Worm (Caenorhabditis elegans) whole organism, late embryonic: ENCODE data around the gene F56C3.4.

Experiments used
- C08G9.2 ChIP-seq: sonication (generic microtip); optimal IDR thresholded peaks from 2 replicates; lab custom pipeline; 2016; ENCODE audit warnings: mild to moderate bottlenecking, missing genetic modification characterization, moderate library complexity, missing compliant biosample characterization
- C38D4.7 ChIP-seq: fragments of 200-800 bp; sonication (Bioruptor generic); optimal IDR thresholded peaks from 2 replicates; lab custom pipeline; 2018; ENCODE audit warnings: mild to moderate bottlenecking, missing genetic modification characterization, moderate library complexity, missing compliant biosample characterization
- F13H6.1 ChIP-seq: sonication (generic microtip); optimal IDR thresholded peaks from 2 replicates; lab custom pipeline; 2016; ENCODE audit warnings: missing genetic modification characterization, missing compliant biosample characterization
- K02D7.2 ChIP-seq: sonication (generic microtip); optimal IDR thresholded peaks from 2 replicates; lab custom pipeline; 2017; ENCODE audit warnings: mild to moderate bottlenecking, missing genetic modification characterization, missing compliant biosample characterization
- T23F11.4 ChIP-seq: fragments of 200-800 bp; sonication (Bioruptor generic); optimal IDR thresholded peaks from 2 replicates; lab custom pipeline; 2018; ENCODE audit warnings: mild to moderate bottlenecking, missing genetic modification characterization, missing compliant biosample characterization
- Y22D7AL.16 ChIP-seq: sonication (generic microtip); optimal IDR thresholded peaks from 2 replicates; lab custom pipeline; 2016; ENCODE audit warnings: missing genetic modification characterization, missing compliant biosample characterization
- ama-1 ChIP-seq: fragments of 150-350 bp; optimal IDR thresholded peaks from 2 replicates; lab custom pipeline; 2014
- ceh-19 ChIP-seq: fragments of 200-800 bp; sonication (Bioruptor generic); optimal IDR thresholded peaks from 2 replicates; lab custom pipeline; 2018; ENCODE audit warnings: mild to moderate bottlenecking, missing genetic modification characterization, missing compliant biosample characterization
- ceh-2 ChIP-seq: sonication (generic microtip); optimal IDR thresholded peaks from 2 replicates; lab custom pipeline; 2016; ENCODE audit warnings: missing genotype, missing genetic modification characterization, missing compliant biosample characterization
- ceh-24 ChIP-seq: sonication (generic microtip); optimal IDR thresholded peaks from 2 replicates; lab custom pipeline; 2016; ENCODE audit warnings: mild to moderate bottlenecking, missing genetic modification characterization, missing compliant biosample characterization
- ceh-30 ChIP-seq: fragments of 150-350 bp; optimal IDR thresholded peaks from 2 replicates; lab custom pipeline; 2014; ENCODE audit warnings: missing biosample characterization, missing genetic modification characterization
- ceh-31 ChIP-seq: sonication (generic microtip); optimal IDR thresholded peaks from 2 replicates; lab custom pipeline; 2016; ENCODE audit warnings: missing genetic modification characterization, missing compliant biosample characterization
- ceh-34 ChIP-seq: sonication (generic microtip); optimal IDR thresholded peaks from 2 replicates; lab custom pipeline; 2016; ENCODE audit warnings: mild to moderate bottlenecking, missing genetic modification characterization, missing compliant biosample characterization
- ceh-45 ChIP-seq: fragments of 200-800 bp; sonication (Bioruptor generic); IDR thresholded peaks from 2 replicates; pipeline ENCODE4 v1.3.6; 2022; ENCODE audit warnings: missing genetic modification reagents, missing genetic modification characterization, missing compliant biosample characterization
- ceh-48 ChIP-seq: sonication (generic microtip); optimal IDR thresholded peaks from 2 replicates; lab custom pipeline; 2016; ENCODE audit warnings: missing genetic modification characterization, inconsistent platforms, missing compliant biosample characterization
- ceh-6 ChIP-seq: fragments of 200-800 bp; sonication (Bioruptor generic); optimal IDR thresholded peaks from 2 replicates; lab custom pipeline; 2018; ENCODE audit warnings: mild to moderate bottlenecking, missing genetic modification characterization, missing compliant biosample characterization
- che-1 ChIP-seq: sonication (generic microtip); optimal IDR thresholded peaks from 2 replicates; lab custom pipeline; 2016; ENCODE audit warnings: mild to moderate bottlenecking, missing genetic modification characterization, missing compliant biosample characterization
- dve-1 ChIP-seq: sonication (generic microtip); optimal IDR thresholded peaks from 2 replicates; lab custom pipeline; 2017; ENCODE audit warnings: antibody characterized with exemption, mild to moderate bottlenecking, missing genetic modification characterization, missing compliant biosample characterization
- elt-2 ChIP-seq: sonication (generic microtip); optimal IDR thresholded peaks from 2 replicates; lab custom pipeline; 2016; ENCODE audit warnings: missing genetic modification reagents, missing genetic modification characterization, missing compliant biosample characterization
- elt-4 ChIP-seq: sonication (generic microtip); optimal IDR thresholded peaks from 2 replicates; lab custom pipeline; 2016; ENCODE audit warnings: missing genetic modification characterization, missing compliant biosample characterization
- ets-4 ChIP-seq: sonication (generic microtip); optimal IDR thresholded peaks from 2 replicates; lab custom pipeline; 2016; ENCODE audit warnings: missing genetic modification characterization, missing compliant biosample characterization
- eyg-1 ChIP-seq: sonication (generic microtip); optimal IDR thresholded peaks from 2 replicates; lab custom pipeline; 2016; ENCODE audit warnings: missing genotype, missing genetic modification characterization, missing compliant biosample characterization
- fkh-10 ChIP-seq: fragments of 150-350 bp; optimal IDR thresholded peaks from 2 replicates; lab custom pipeline; 2014; ENCODE audit warnings: missing biosample characterization, missing genetic modification reagents, missing genetic modification characterization
- fkh-6 ChIP-seq: sonication (generic microtip); optimal IDR thresholded peaks from 2 replicates; lab custom pipeline; 2016; ENCODE audit warnings: missing genetic modification characterization, missing compliant biosample characterization
- hlh-15 ChIP-seq: sonication (generic microtip); optimal IDR thresholded peaks from 2 replicates; lab custom pipeline; 2016; ENCODE audit warnings: missing genetic modification characterization, missing compliant biosample characterization
- hlh-8 ChIP-seq: sonication (generic microtip); optimal IDR thresholded peaks from 2 replicates; lab custom pipeline; 2016; ENCODE audit warnings: missing genotype, missing genetic modification characterization, missing compliant biosample characterization
- lim-6 ChIP-seq: sonication (generic microtip); optimal IDR thresholded peaks from 2 replicates; lab custom pipeline; 2016; ENCODE audit warnings: missing genetic modification characterization, missing compliant biosample characterization
- lin-11 ChIP-seq: fragments of 200-800 bp; sonication (Bioruptor generic); optimal IDR thresholded peaks from 2 replicates; lab custom pipeline; 2018; ENCODE audit warnings: mild to moderate bottlenecking, missing genetic modification characterization, missing compliant biosample characterization
- madf-2 ChIP-seq: sonication (generic microtip); optimal IDR thresholded peaks from 2 replicates; lab custom pipeline; 2017; ENCODE audit warnings: missing genetic modification characterization, missing compliant biosample characterization
- mec-3 ChIP-seq: sonication (generic microtip); optimal IDR thresholded peaks from 2 replicates; lab custom pipeline; 2016; ENCODE audit warnings: borderline replicate concordance, missing genetic modification characterization, missing compliant biosample characterization
- nhr-11 ChIP-seq: fragments of 150-350 bp; optimal IDR thresholded peaks from 2 replicates; lab custom pipeline; 2014; ENCODE audit warnings: missing biosample characterization, missing genetic modification characterization
- npax-4 ChIP-seq: sonication (generic microtip); optimal IDR thresholded peaks from 2 replicates; lab custom pipeline; 2016; ENCODE audit warnings: missing genetic modification characterization, missing compliant biosample characterization
- odd-2 ChIP-seq: sonication (generic microtip); optimal IDR thresholded peaks from 2 replicates; lab custom pipeline; 2017; ENCODE audit warnings: antibody characterized with exemption, mild to moderate bottlenecking, missing genetic modification characterization, missing compliant biosample characterization
- pat-9 ChIP-seq: fragments of 200-800 bp; sonication (Bioruptor generic); optimal IDR thresholded peaks from 2 replicates; lab custom pipeline; 2018; ENCODE audit warnings: mild to moderate bottlenecking, missing genetic modification characterization, moderate library complexity, missing compliant biosample characterization
- pax-1 ChIP-seq: fragments of 150-350 bp; optimal IDR thresholded peaks from 2 replicates; lab custom pipeline; 2014; ENCODE audit warnings: missing biosample characterization, missing genetic modification characterization
- pha-2 ChIP-seq: sonication (generic microtip); optimal IDR thresholded peaks from 2 replicates; lab custom pipeline; 2017; ENCODE audit warnings: mild to moderate bottlenecking, missing genetic modification characterization, missing compliant biosample characterization
- pha-4 ChIP-seq: fragments of 150-350 bp; optimal IDR thresholded peaks from 2 replicates; lab custom pipeline; 2018; ENCODE audit warnings: missing biosample characterization, missing genetic modification reagents, missing genetic modification characterization
- pros-1 ChIP-seq: fragments of 150-350 bp; optimal IDR thresholded peaks from 2 replicates; lab custom pipeline; 2014; ENCODE audit warnings: missing biosample characterization, missing genetic modification reagents, missing genetic modification characterization
- rnt-1 ChIP-seq: sonication (generic microtip); optimal IDR thresholded peaks from 2 replicates; lab custom pipeline; 2016; ENCODE audit warnings: missing genetic modification characterization, missing compliant biosample characterization
- sox-2 ChIP-seq: fragments of 200-800 bp; sonication (Bioruptor generic); IDR thresholded peaks from 2 replicates; pipeline ENCODE4 v1.3.6; 2022; ENCODE audit warnings: missing genetic modification reagents, missing genetic modification characterization, missing compliant biosample characterization
- sox-4 ChIP-seq: sonication (generic microtip); optimal IDR thresholded peaks from 2 replicates; lab custom pipeline; 2017; ENCODE audit warnings: mild to moderate bottlenecking, missing genetic modification characterization, inconsistent platforms, missing compliant biosample characterization
- syd-9 ChIP-seq: sonication (generic microtip); optimal IDR thresholded peaks from 2 replicates; lab custom pipeline; 2016; ENCODE audit warnings: mild to moderate bottlenecking, missing genetic modification characterization, moderate library complexity, missing compliant biosample characterization
- tbx-2 ChIP-seq: sonication (generic microtip); optimal IDR thresholded peaks from 2 replicates; lab custom pipeline; 2016; ENCODE audit warnings: missing genetic modification characterization, missing compliant biosample characterization
- tbx-7 ChIP-seq: sonication (generic microtip); optimal IDR thresholded peaks from 2 replicates; lab custom pipeline; 2016; ENCODE audit warnings: missing genotype, missing genetic modification characterization, missing compliant biosample characterization
- ttx-3 ChIP-seq: sonication (generic microtip); optimal IDR thresholded peaks from 2 replicates; lab custom pipeline; 2016; ENCODE audit warnings: missing genetic modification reagents, missing genetic modification characterization, missing compliant biosample characterization
- unc-3 ChIP-seq, 2 experiments: fragments of 200-800 bp in 1 of 2; sonication (Bioruptor generic) in 1 of 2; sonication (generic microtip) in 1 of 2; conservative IDR thresholded peaks in 1 of 2; optimal IDR thresholded peaks in 1 of 2; 2 replicates each; pipeline versions ENCODE4 v1.3.6 to Lab custom; 2016 to 2022; ENCODE audit warnings: missing compliant biosample characterization in 2 of 2, missing genetic modification characterization in 2 of 2, missing genetic modification reagents in 1 of 2
- unc-42 ChIP-seq: sonication (generic microtip); optimal IDR thresholded peaks from 2 replicates; lab custom pipeline; 2016; ENCODE audit warnings: missing genotype, missing genetic modification characterization, missing compliant biosample characterization
- unc-86 ChIP-seq: sonication (generic microtip); optimal IDR thresholded peaks from 2 replicates; lab custom pipeline; 2016; ENCODE audit warnings: missing genetic modification characterization, missing compliant biosample characterization
- zip-5 ChIP-seq: sonication (generic microtip); optimal IDR thresholded peaks from 2 replicates; lab custom pipeline; 2016; ENCODE audit warnings: missing genetic modification characterization, missing compliant biosample characterization

F56C3.4 gene

DNA sequence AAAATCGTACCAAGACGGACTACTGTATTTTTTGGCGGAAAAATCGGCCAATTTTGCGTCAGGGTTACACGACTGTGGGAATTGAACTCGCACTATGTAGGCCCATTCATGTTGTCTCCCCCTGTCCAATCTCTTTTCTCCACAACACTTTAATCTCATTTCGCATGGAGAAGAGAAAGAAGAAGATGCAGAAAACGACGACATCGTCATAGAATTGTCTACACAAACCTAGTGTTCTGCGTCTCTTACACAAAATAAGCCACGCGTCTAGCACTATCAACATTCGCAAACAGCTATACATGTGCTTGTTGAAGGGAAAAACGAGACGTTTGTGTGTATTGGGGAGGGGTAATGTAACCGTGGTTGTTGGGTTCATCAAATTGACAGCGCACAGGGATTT is 37.5 kb downstream of the F56C3.4 start (continued):
- no peak for TF ChIP-seq ets-4 (tag; lab: Kevin White, UChicago)
- TF ChIP-seq ceh-48 (tag; lab: Kevin White, UChicago): no peak
- no peak for TF ChIP-seq pha-4 (tag; lab: Kevin White, UChicago)
- TF ChIP-seq odd-2: no peak
- TF ChIP-seq C08G9.2 (tag; lab: Kevin White, UChicago): no peak
- no peak for TF ChIP-seq npax-4
- peak; percentile 4 for TF ChIP-seq madf-2 (tag; lab: Kevin White, UChicago)
- no peak for TF ChIP-seq hlh-15 (tag; lab: Kevin White, UChicago)
- no peak for TF ChIP-seq nhr-11 (tag; lab: Kevin White, UChicago)
- TF ChIP-seq pat-9 (tag; lab: Kevin White, UChicago): no peak
- TF ChIP-seq pax-1 (tag; lab: Kevin White, UChicago): no peak
- no peak for TF ChIP-seq ceh-30
- no peak for TF ChIP-seq T23F11.4 (GFP tag; lab: Kevin White, UChicago)
- no peak for TF ChIP-seq ceh-24 (tag; lab: Kevin White, UChicago)
- no peak for TF ChIP-seq pros-1 (tag; lab: Kevin White, UChicago)
- TF ChIP-seq zip-5 (tag; lab: Kevin White, UChicago): no peak
- no peak for TF ChIP-seq F13H6.1
- no peak for TF ChIP-seq ama-1 (lab: Kevin White, UChicago)
- TF ChIP-seq rnt-1: peak; percentile 6
- no peak for TF ChIP-seq C38D4.7 (GFP tag; lab: Kevin White, UChicago)
- TF ChIP-seq ceh-34 (tag; lab: Kevin White, UChicago): no peak
- no peak for TF ChIP-seq sox-2
- TF ChIP-seq tbx-2 (tag; lab: Kevin White, UChicago): peak; percentile 28
- peak; percentile 69 for TF ChIP-seq ceh-31 (tag; lab: Kevin White, UChicago)
- no peak for TF ChIP-seq unc-86
- TF ChIP-seq ceh-19 (GFP tag; lab: Kevin White, UChicago): no peak
- TF ChIP-seq ceh-45 (GFP tag; lab: Robert Waterston, UW): no peak
- TF ChIP-seq pha-2: no peak
- no peak for TF ChIP-seq che-1 (tag; lab: Kevin White, UChicago)
- TF ChIP-seq fkh-6: no peak
- no peak for TF ChIP-seq ceh-2
- TF ChIP-seq lin-11 (tag; lab: Kevin White, UChicago): no peak
- TF ChIP-seq dve-1 (tag; lab: Kevin White, UChicago): no peak
- TF ChIP-seq tbx-7 (tag; lab: Kevin White, UChicago): no peak
- TF ChIP-seq sox-4: no peak
- TF ChIP-seq Y22D7AL.16 (tag; lab: Kevin White, UChicago): no peak
- no peak for TF ChIP-seq fkh-10 (GFP tag; lab: Kevin White, UChicago)
- no peak for TF ChIP-seq unc-3 (GFP tag; conservative IDR thresholded peaks at IDR 0.05; lab: Robert Waterston, UW)
- TF ChIP-seq unc-3 (tag; optimal IDR thresholded peaks at IDR 0.05; lab: Kevin White, UChicago): no peak
- no peak for TF ChIP-seq ceh-6 (GFP tag; lab: Kevin White, UChicago)
- no peak for TF ChIP-seq syd-9 (tag; lab: Kevin White, UChicago)

DNA sequence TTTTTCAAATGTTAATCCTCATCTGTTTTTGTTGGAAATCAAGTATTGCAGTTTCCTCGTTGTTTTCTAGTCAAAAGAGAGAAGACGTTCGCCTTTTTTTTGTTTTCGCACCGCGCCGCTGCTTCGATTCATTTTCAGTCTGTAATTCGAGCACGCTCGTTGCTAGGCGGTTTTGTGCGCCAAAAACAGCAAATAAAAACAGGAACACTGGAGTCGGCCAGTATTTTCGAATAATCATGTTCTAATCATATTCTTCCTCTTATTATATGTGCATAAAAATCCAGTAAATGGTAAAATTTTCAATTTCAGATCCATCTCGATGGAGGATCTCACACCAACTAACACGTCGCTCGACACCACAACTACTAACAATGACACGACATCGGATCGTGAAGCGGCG is 39.5 kb downstream of the F56C3.4 start, which contains the start of gene pdk-1:
Gene pdk-1 (plus strand): TSS at position 301 of the 400 bp plus-strand sequence.
- TF ChIP-seq zip-5 (tag; lab: Kevin White, UChicago): no peak

DNA sequence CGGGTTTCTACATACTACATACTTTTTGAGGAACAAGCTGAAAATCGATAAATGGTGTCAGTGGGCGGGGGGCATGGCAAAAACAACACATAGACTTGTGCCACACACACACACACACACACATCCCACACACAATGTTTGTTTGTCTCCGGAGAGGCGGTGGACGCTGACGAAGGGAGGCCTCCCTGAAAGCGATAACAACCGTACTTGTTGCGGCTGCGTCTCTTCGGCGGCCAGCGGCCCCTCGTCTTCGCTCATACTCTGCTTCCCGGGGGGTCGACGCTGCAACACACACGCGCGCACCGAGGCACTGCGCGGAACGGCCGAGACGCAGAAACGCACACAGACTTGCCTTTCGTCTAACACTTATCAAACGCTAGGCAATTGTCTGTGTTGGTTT is 40.8 kb downstream of the F56C3.4 start:
- TF ChIP-seq ceh-31 (tag; lab: Kevin White, UChicago): peak; percentile 68
- TF ChIP-seq ets-4 (tag; lab: Kevin White, UChicago): peak; percentile 36
- peak; percentile 46 for TF ChIP-seq rnt-1
- peak; percentile 24 for TF ChIP-seq eyg-1 (tag; lab: Kevin White, UChicago)
- no peak for TF ChIP-seq K02D7.2 (tag; lab: Kevin White, UChicago)
- TF ChIP-seq pha-4 (tag; lab: Kevin White, UChicago): no peak
- no peak for TF ChIP-seq pax-1 (tag; lab: Kevin White, UChicago)
- no peak for TF ChIP-seq elt-4 (tag; lab: Kevin White, UChicago)
- TF ChIP-seq lim-6 (tag; lab: Kevin White, UChicago): peak; percentile 28
- TF ChIP-seq unc-42: peak; percentile 41
- peak; percentile 9 for TF ChIP-seq hlh-8 (tag; lab: Kevin White, UChicago)
- TF ChIP-seq C08G9.2 (tag; lab: Kevin White, UChicago): peak; percentile 61
- TF ChIP-seq npax-4: no peak
- no peak for TF ChIP-seq lin-11 (tag; lab: Kevin White, UChicago)
- no peak for TF ChIP-seq fkh-6
- TF ChIP-seq elt-2: peak; percentile 87
- no peak for TF ChIP-seq unc-86
- no peak for TF ChIP-seq mec-3 (tag; lab: Kevin White, UChicago)
- no peak for TF ChIP-seq Y22D7AL.16 (tag; lab: Kevin White, UChicago)
- TF ChIP-seq ceh-45 (GFP tag; lab: Robert Waterston, UW): no peak
- TF ChIP-seq ceh-48 (tag; lab: Kevin White, UChicago): peak; percentile 41
- TF ChIP-seq ttx-3 (tag; lab: Kevin White, UChicago): no peak
- TF ChIP-seq C38D4.7 (GFP tag; lab: Kevin White, UChicago): no peak
- TF ChIP-seq ama-1 (lab: Kevin White, UChicago): no peak
- no peak for TF ChIP-seq syd-9 (tag; lab: Kevin White, UChicago)
